Worm (Caenorhabditis elegans) whole organism, L1 larva: ENCODE measurements around the gene F17A9.5.

ENCODE experiments used
- ceh-82 ChIP-seq, 3 experiments: fragments of 150-350 bp in 1 of 3; sonication (generic microtip) in 2 of 3; optimal IDR thresholded peaks; 2 replicates each; lab custom pipeline; 2014 to 2017; ENCODE audit warnings: missing biosample characterization in 3 of 3, missing genetic modification characterization in 3 of 3
- egl-27 ChIP-seq, 2 experiments: fragments of 150-350 bp in 1 of 2; sonication (generic microtip); optimal IDR thresholded peaks; 3 replicates each; lab custom pipeline; 2017 to 2018; ENCODE audit warnings: missing biosample characterization in 2 of 2, missing genetic modification characterization in 2 of 2, missing genetic modification reagents in 2 of 2
- fkh-10 ChIP-seq: sonication (generic microtip); optimal IDR thresholded peaks from 2 replicates; lab custom pipeline; 2017; ENCODE audit warnings: missing biosample characterization, missing genetic modification reagents, missing genetic modification characterization
- nhr-85 ChIP-seq: sonication (generic microtip); peaks from one replicate; lab custom pipeline; 2016; ENCODE audit warnings: missing genetic modification characterization, inconsistent platforms, missing compliant biosample characterization
- skn-1 ChIP-seq: fragments of 150-350 bp; optimal IDR thresholded peaks from 2 replicates; lab custom pipeline; 2014; ENCODE audit warnings: missing biosample characterization, missing genetic modification characterization
- tbx-2 ChIP-seq: sonication (generic microtip); optimal IDR thresholded peaks from 2 replicates; lab custom pipeline; 2016; ENCODE audit warnings: missing genetic modification characterization, missing compliant biosample characterization
- unc-62 ChIP-seq: fragments of 150-350 bp; optimal IDR thresholded peaks from 2 replicates; lab custom pipeline; 2014; ENCODE audit warnings: missing biosample characterization, missing genetic modification reagents, missing genetic modification characterization
- ztf-11 ChIP-seq, 2 experiments: sonication (generic microtip); optimal IDR thresholded peaks; 2 replicates each; lab custom pipeline; 2016 to 2017; ENCODE audit warnings: missing genetic modification characterization in 2 of 2, missing biosample characterization in 1 of 2, missing compliant biosample characterization in 1 of 2

DNA sequence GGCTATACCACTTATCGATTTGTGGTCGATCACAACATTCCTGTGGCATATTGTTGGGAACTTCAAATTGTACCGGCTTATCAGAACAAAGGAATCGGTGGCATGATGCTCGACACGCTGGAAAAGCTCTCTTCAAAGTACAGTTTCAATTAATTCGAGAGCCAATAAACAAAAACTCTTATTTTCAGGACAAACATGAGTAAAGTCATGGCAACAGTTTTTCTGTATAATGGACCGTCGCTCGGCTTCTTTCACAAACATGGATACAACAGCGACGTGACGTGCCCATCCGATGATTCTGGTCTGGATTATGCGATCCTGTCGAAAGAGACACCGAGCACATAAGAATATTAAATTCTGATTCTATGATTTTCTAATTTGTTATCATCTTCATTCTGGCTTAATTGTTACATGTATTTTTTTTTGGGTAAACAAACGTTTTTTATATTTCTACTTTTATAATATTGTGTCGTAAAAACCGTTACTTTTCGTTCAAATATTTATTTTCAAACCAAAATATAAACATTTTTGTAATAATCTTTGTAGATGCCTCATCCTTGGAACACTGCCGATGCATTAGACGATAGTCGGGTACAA, 16.1 kb downstream of the F17A9.5 start, which contains the start of gene smut-1:
- TF ChIP-seq tbx-2 (tag; lab: Kevin White, UChicago) (no peak), nhr-85 (no peak), ztf-11 (tag; optimal IDR thresholded peaks at IDR 0.05; lab: Kevin White, UChicago) (no peak), fkh-10 (GFP tag; lab: Kevin White, UChicago) (no peak), skn-1 (no peak), ceh-82 (tag; optimal IDR thresholded peaks at IDR 0.05; lab: Kevin White, UChicago) (no peak), egl-27 (tag; optimal IDR thresholded peaks at IDR 0.05; lab: Kevin White, UChicago) (no peak), unc-62 (no peak)
